Worm (Caenorhabditis elegans): ENCODE measurements around the gene F21A3.4.

ce11 chrV:15572613-15573012, 36.2 kb downstream of the F21A3.4 start, which contains the start of gene fbxa-94:
- TF ChIP-seq spr-1 (tag; optimal IDR thresholded peaks at IDR 0.05) (no peak), nhr-28 (tag; optimal IDR thresholded peaks at IDR 0.05) (no peak), Y105C5A.15 (GFP tag; IDR thresholded peaks at IDR 0.05) (no peak), ceh-32 (tag; optimal IDR thresholded peaks at IDR 0.05; ENCODE audit: poor library complexity) (no peak), tra-1 (GFP tag; IDR thresholded peaks at IDR 0.05) (no peak), nhr-11 (tag; optimal IDR thresholded peaks at IDR 0.05) (no peak), aha-1 (tag) (no peak), jun-1 (tag; optimal IDR thresholded peaks at IDR 0.05) (no peak), ceh-82 (tag; optimal IDR thresholded peaks at IDR 0.05) (no peak), sdz-12 (GFP tag; optimal IDR thresholded peaks at IDR 0.05) (no peak), ces-1 (GFP tag; optimal IDR thresholded peaks at IDR 0.05) (no peak), mxl-3 (GFP tag; optimal IDR thresholded peaks at IDR 0.05) (no peak)
